3 fruit fly cellular contexts compared by ENCODE assay signal in the genomic region with DNA sequence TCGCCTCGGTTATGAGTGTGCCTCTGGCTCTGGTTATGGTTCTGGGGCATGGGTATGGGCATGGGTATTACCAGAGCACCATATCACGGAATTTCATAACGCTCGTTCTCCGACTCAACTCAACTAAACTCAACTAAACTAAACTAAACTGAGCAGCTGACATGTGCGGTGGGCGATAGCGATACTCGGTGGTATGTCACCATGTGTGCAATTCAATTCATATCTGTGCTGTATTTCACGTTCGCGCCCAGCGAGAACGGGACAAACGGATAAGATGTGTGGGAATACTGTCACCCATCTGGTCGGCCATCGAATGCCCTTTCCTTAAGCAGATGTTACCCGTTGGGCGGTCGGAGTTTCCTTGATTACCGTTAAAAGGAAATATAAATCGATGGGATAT.
TF ChIP-seq lines count a peak whose summit lies in the region.

Gene CG12177 (minus strand): TSS at position 239 of the 400 bp plus-strand sequence.

- no peak for TF ChIP-seq CTCF in whole organism, embryonic (GFP tag; optimal IDR thresholded peaks at IDR 0.05; lab: Kevin White, UChicago)

TF ChIP-seq in whole organism, adult, 20 proteins besides CTCF, POLR2A, EP300 and RAD21:
- no peak for TF ChIP-seq toe (GFP tag; optimal IDR thresholded peaks at IDR 0.05; lab: Kevin White, UChicago)
- TF ChIP-seq tj (GFP tag; optimal IDR thresholded peaks at IDR 0.05; lab: Kevin White, UChicago), result no peak
- no peak for TF ChIP-seq pad (GFP tag; optimal IDR thresholded peaks at IDR 0.05; lab: Kevin White, UChicago)
- TF ChIP-seq CG11617 (GFP tag; optimal IDR thresholded peaks at IDR 0.05; lab: Kevin White, UChicago), result no peak
- no peak for TF ChIP-seq cnc (optimal IDR thresholded peaks at IDR 0.05; lab: Kevin White, UChicago)
- TF ChIP-seq cic (GFP tag; optimal IDR thresholded peaks at IDR 0.05; lab: Kevin White, UChicago), result peak; percentile 82
- peak; percentile 31 for TF ChIP-seq CG12768 (GFP tag; optimal IDR thresholded peaks at IDR 0.05; lab: Kevin White, UChicago)
- TF ChIP-seq Clk (GFP tag; optimal IDR thresholded peaks at IDR 0.05; lab: Kevin White, UChicago), result no peak
- no peak for TF ChIP-seq CG5204 (GFP tag; optimal IDR thresholded peaks at IDR 0.05; lab: Kevin White, UChicago)
- no peak for TF ChIP-seq Crg-1 (GFP tag; optimal IDR thresholded peaks at IDR 0.05; lab: Kevin White, UChicago)
- no peak for TF ChIP-seq Hr96 (GFP tag; optimal IDR thresholded peaks at IDR 0.05; lab: Kevin White, UChicago)
- TF ChIP-seq CG1620 (GFP tag; optimal IDR thresholded peaks at IDR 0.05; lab: Kevin White, UChicago), result no peak
- no peak for TF ChIP-seq kay (GFP tag; lab: Kevin White, UChicago; ENCODE audit: borderline replicate concordance)
- TF ChIP-seq Mnt (GFP tag; optimal IDR thresholded peaks at IDR 0.05; lab: Kevin White, UChicago), result peak; percentile 88
- TF ChIP-seq CG33017 (tag; optimal IDR thresholded peaks at IDR 0.05; lab: Kevin White, UChicago), result no peak
- no peak for TF ChIP-seq CG7101 (tag; optimal IDR thresholded peaks at IDR 0.05; lab: Kevin White, UChicago)
- TF ChIP-seq ovo (GFP tag; optimal IDR thresholded peaks at IDR 0.05; lab: Kevin White, UChicago), result no peak

TF ChIP-seq in whole organism, embryonic, 481 proteins besides CTCF, POLR2A, EP300 and RAD21 (continues in another document):
- TF ChIP-seq bowl (GFP tag; IDR thresholded peaks at IDR 0.05; lab: Robert Waterston, UW) (no peak), Antp (GFP tag; optimal IDR thresholded peaks at IDR 0.05; lab: Kevin White, UChicago) (no peak), chinmo (GFP tag; IDR thresholded peaks at IDR 0.05; lab: Robert Waterston, UW; ENCODE audit: partially characterized antibody) (peak; percentile 7; the same call in 1 of the 4 replicates), row (GFP tag; IDR thresholded peaks at IDR 0.05; lab: Robert Waterston, UW) (peak; percentile 61), pzg (GFP tag; optimal IDR thresholded peaks at IDR 0.05; lab: Kevin White, UChicago) (peak; percentile 15), CG8290 (GFP tag; optimal IDR thresholded peaks at IDR 0.05; lab: Kevin White, UChicago) (no peak), CG8290 (tag; optimal IDR thresholded peaks at IDR 0.05; lab: Kevin White, UChicago) (peak in 1 of 2 experiments; percentile 41), sug (tag; optimal IDR thresholded peaks at IDR 0.05; lab: Kevin White, UChicago) (peak; percentile 73), Dref (GFP tag; IDR thresholded peaks at IDR 0.05; lab: Robert Waterston, UW) (0 out of 2 replicates have a peak, but pooled peaks have one; percentile 20), Hey (tag; optimal IDR thresholded peaks at IDR 0.05; lab: Kevin White, UChicago) (peak; percentile 0), exex (tag; optimal IDR thresholded peaks at IDR 0.05; lab: Kevin White, UChicago) (peak; percentile 54), Deaf1 (tag; optimal IDR thresholded peaks at IDR 0.05; lab: Kevin White, UChicago) (peak; percentile 32), CG10321 (GFP tag; IDR thresholded peaks at IDR 0.05; lab: Robert Waterston, UW) (peak; percentile 60; the same call in 1 of the 2 replicates), CG13296 (GFP tag; optimal IDR thresholded peaks at IDR 0.05; lab: Kevin White, UChicago) (peak; percentile 6), CG10543 (GFP tag; optimal IDR thresholded peaks at IDR 0.05; lab: Kevin White, UChicago) (peak; percentile 75), crp (GFP tag; optimal IDR thresholded peaks at IDR 0.05; lab: Kevin White, UChicago) (peak in 1 of 2 experiments; percentile 30), cwo (GFP tag; optimal IDR thresholded peaks at IDR 0.05; lab: Kevin White, UChicago) (peak; percentile 52), Med (GFP tag; lab: Kevin White, UChicago) (peak; percentile 71), CG14014 (GFP tag; IDR thresholded peaks at IDR 0.05; lab: Robert Waterston, UW) (no peak), fd64A (GFP tag; optimal IDR thresholded peaks at IDR 0.05; lab: Kevin White, UChicago) (no peak), Opbp (GFP tag; IDR thresholded peaks at IDR 0.05; lab: Robert Waterston, UW; ENCODE audit: partially characterized antibody) (no peak), CG10267 (tag; optimal IDR thresholded peaks at IDR 0.05; lab: Kevin White, UChicago) (no peak), D19A (tag; optimal IDR thresholded peaks at IDR 0.05; lab: Kevin White, UChicago) (peak; percentile 87), z (GFP tag; IDR thresholded peaks at IDR 0.05; lab: Robert Waterston, UW) (peak; percentile 44; the same call in 1 of the 3 replicates), E2f2 (GFP tag; IDR thresholded peaks at IDR 0.05; lab: Robert Waterston, UW) (0 out of 2 replicates have a peak, but pooled peaks have one; percentile 12), croc (GFP tag; conservative IDR thresholded peaks at IDR 0.05; lab: Robert Waterston, UW) (no peak), CG11695 (GFP tag; IDR thresholded peaks at IDR 0.05; lab: Robert Waterston, UW) (no peak), slbo (GFP tag; IDR thresholded peaks at IDR 0.05; lab: Robert Waterston, UW) (peak; percentile 3; the same call in 1 of the 2 replicates), zfh1 (GFP tag; IDR thresholded peaks at IDR 0.05; lab: Robert Waterston, UW) (0 out of 3 replicates have a peak, but pooled peaks have one; percentile 6), Fer1 (GFP tag; optimal IDR thresholded peaks at IDR 0.05; lab: Kevin White, UChicago) (peak; percentile 7), Ets65A (GFP tag; lab: Kevin White, UChicago) (peak; percentile 37), sd (tag; optimal IDR thresholded peaks at IDR 0.05; lab: Kevin White, UChicago) (peak; percentile 57), BEAF-32 (GFP tag; optimal IDR thresholded peaks at IDR 0.05; lab: Kevin White, UChicago) (peak; percentile 9), GATAe (GFP tag; conservative IDR thresholded peaks at IDR 0.05; lab: Robert Waterston, UW) (peak; percentile 21; the same call in 1 of the 2 replicates)

TF ChIP-seq in whole organism, prepupa, 60 proteins besides CTCF, POLR2A, EP300 and RAD21:
- TF ChIP-seq CG7368 (GFP tag; optimal IDR thresholded peaks at IDR 0.05; lab: Kevin White, UChicago) (no peak), ss (GFP tag; optimal IDR thresholded peaks at IDR 0.05; lab: Kevin White, UChicago) (no peak), Eip78C (GFP tag; lab: Kevin White, UChicago) (peak; percentile 48)
